Worm (Caenorhabditis elegans) whole organism, L4 larva: ENCODE measurements around the gene Y47D3A.1.
A peak's percentile ranks its signal among the peaks of the same experiment; 100 is the strongest.

Experiments
- F10B5.3 ChIP-seq: sonication (generic microtip); optimal IDR thresholded peaks from 2 replicates; lab custom pipeline; 2016; ENCODE audit warnings: mild to moderate bottlenecking, missing genetic modification characterization, missing compliant biosample characterization
- T26A8.4 ChIP-seq: fragments of 200-800 bp; sonication (Bioruptor generic); IDR thresholded peaks from 2 replicates; pipeline ENCODE4 v1.3.6; 2022; ENCODE audit warnings: missing genetic modification characterization, missing compliant biosample characterization
- Y48G9A.11 ChIP-seq: fragments of 200-800 bp; sonication (Bioruptor generic); IDR thresholded peaks from 2 replicates; pipeline ENCODE4 v1.3.6; 2022; ENCODE audit warnings: missing genetic modification reagents, missing genetic modification characterization, missing compliant biosample characterization
- Y75B8A.6 ChIP-seq: fragments of 200-800 bp; sonication (Bioruptor generic); IDR thresholded peaks from 2 replicates; pipeline ENCODE4 v1.3.6; 2022; ENCODE audit warnings: missing genetic modification reagents, missing genetic modification characterization, missing compliant biosample characterization
- aha-1 ChIP-seq: fragments of 150-350 bp; peaks from one replicate; lab custom pipeline; 2014; ENCODE audit warnings: missing biosample characterization, missing genetic modification characterization
- aly-2 ChIP-seq: sonication (generic microtip); optimal IDR thresholded peaks from 2 replicates; lab custom pipeline; 2018; ENCODE audit warnings: missing biosample characterization, missing genetic modification characterization
- ama-1 ChIP-seq: fragments of 150-350 bp; optimal IDR thresholded peaks from 2 replicates; lab custom pipeline; 2014; ENCODE audit warnings: inconsistent platforms, mixed read lengths
- arid-1 ChIP-seq: fragments of 200-800 bp; sonication (Bioruptor generic); conservative IDR thresholded peaks from 2 replicates; pipeline ENCODE4 v1.3.6; 2022; ENCODE audit warnings: missing genetic modification reagents, missing genetic modification characterization, missing compliant biosample characterization
- attf-4 ChIP-seq: sonication (generic microtip); optimal IDR thresholded peaks from 3 replicates; lab custom pipeline; 2017; ENCODE audit warnings: missing biosample characterization, missing genetic modification characterization
- ceh-20 ChIP-seq: fragments of 200-800 bp; sonication (Bioruptor generic); IDR thresholded peaks from 2 replicates; pipeline ENCODE4 v1.3.6; 2022; ENCODE audit warnings: missing genetic modification reagents, missing genetic modification characterization, missing compliant biosample characterization
- ceh-28 ChIP-seq: fragments of 150-350 bp; optimal IDR thresholded peaks from 2 replicates; lab custom pipeline; 2014; ENCODE audit warnings: missing biosample characterization, missing genetic modification reagents, missing genetic modification characterization
- cey-2 ChIP-seq: sonication (generic microtip); optimal IDR thresholded peaks from 3 replicates; lab custom pipeline; 2017; ENCODE audit warnings: missing genetic modification characterization, mild to moderate bottlenecking, missing compliant biosample characterization, antibody characterized with exemption, borderline replicate concordance; ENCODE audit not compliant: insufficient read depth
- daf-12 ChIP-seq: fragments of 150-350 bp; optimal IDR thresholded peaks from 2 replicates; lab custom pipeline; 2014; ENCODE audit warnings: missing biosample characterization, missing genetic modification reagents, missing genetic modification characterization
- dmd-8 ChIP-seq: fragments of 200-800 bp; sonication (Bioruptor generic); IDR thresholded peaks from 2 replicates; pipeline ENCODE4 v1.3.6; 2022; ENCODE audit warnings: missing genetic modification characterization, missing compliant biosample characterization
- dpl-1 ChIP-seq: fragments of 150-350 bp; optimal IDR thresholded peaks from 2 replicates; lab custom pipeline; 2014; ENCODE audit warnings: missing biosample characterization, missing genetic modification reagents, missing genetic modification characterization
- duxl-1 ChIP-seq: sonication (generic microtip); optimal IDR thresholded peaks from 2 replicates; lab custom pipeline; 2016; ENCODE audit warnings: mild to moderate bottlenecking, missing genetic modification characterization, moderate library complexity, missing compliant biosample characterization; ENCODE audit not compliant: poor library complexity
- gei-8 ChIP-seq: fragments of 200-800 bp; sonication (Bioruptor generic); optimal IDR thresholded peaks from 2 replicates; lab custom pipeline; 2018; ENCODE audit warnings: mild to moderate bottlenecking, missing genetic modification characterization, missing compliant biosample characterization
- hif-1 ChIP-seq, 2 experiments: sonication (generic microtip); optimal IDR thresholded peaks; 2 replicates each; lab custom pipeline; 2016 to 2017; ENCODE audit warnings: missing compliant biosample characterization in 2 of 2, missing genetic modification characterization in 2 of 2, missing genetic modification reagents in 2 of 2, missing genotype in 2 of 2, mild to moderate bottlenecking in 1 of 2
- hlh-30 ChIP-seq: sonication (generic microtip); optimal IDR thresholded peaks from 2 replicates; lab custom pipeline; 2017; ENCODE audit warnings: antibody characterized with exemption, mild to moderate bottlenecking, missing genetic modification characterization, missing compliant biosample characterization; ENCODE audit not compliant: insufficient read depth
- hmg-1.1 ChIP-seq: fragments of 200-800 bp; sonication (Bioruptor generic); IDR thresholded peaks from 2 replicates; pipeline ENCODE4 v1.3.6; 2022; ENCODE audit warnings: missing genetic modification reagents, missing genetic modification characterization, missing compliant biosample characterization
- lim-7 ChIP-seq: fragments of 200-800 bp; sonication (Bioruptor generic); IDR thresholded peaks from 2 replicates; pipeline ENCODE4 v1.3.6; 2022; ENCODE audit warnings: missing genetic modification characterization, missing compliant biosample characterization
- lin-1 ChIP-seq: fragments of 200-800 bp; sonication (Bioruptor generic); IDR thresholded peaks from 2 replicates; pipeline ENCODE4 v1.3.6; 2022; ENCODE audit warnings: missing genetic modification reagents, missing genetic modification characterization, missing compliant biosample characterization
- lin-38 ChIP-seq: fragments of 200-800 bp; sonication (Bioruptor generic); IDR thresholded peaks from 2 replicates; pipeline ENCODE4 v1.3.6; 2022; ENCODE audit warnings: missing genetic modification reagents, missing genetic modification characterization, missing compliant biosample characterization
- lsy-2 ChIP-seq, 2 experiments: fragments of 150-350 bp in 1 of 2; sonication (generic microtip) in 1 of 2; optimal IDR thresholded peaks; 2 replicates each; lab custom pipeline; 2014 to 2017; ENCODE audit warnings: missing biosample characterization in 2 of 2, missing genetic modification characterization in 2 of 2
- madf-5 ChIP-seq, 2 experiments: fragments of 200-800 bp; sonication (Bioruptor generic); IDR thresholded peaks; 2 replicates each; pipeline ENCODE4 v1.3.6; 2022; ENCODE audit warnings: missing compliant biosample characterization in 2 of 2, missing genetic modification characterization in 2 of 2
- mdl-1 ChIP-seq, 2 experiments: fragments of 150-350 bp in 1 of 2; sonication (generic microtip) in 1 of 2; optimal IDR thresholded peaks; 2 replicates each; lab custom pipeline; 2014 to 2017; ENCODE audit warnings: missing biosample characterization in 2 of 2, missing genetic modification characterization in 2 of 2
- mep-1 ChIP-seq: fragments of 150-350 bp; sonication (generic microtip); optimal IDR thresholded peaks from 3 replicates; lab custom pipeline; 2014; ENCODE audit warnings: missing biosample characterization, missing genetic modification characterization
- mes-2 ChIP-seq: sonication (generic microtip); optimal IDR thresholded peaks from 2 replicates; lab custom pipeline; 2016; ENCODE audit warnings: missing genotype, mild to moderate bottlenecking, missing genetic modification characterization, missing compliant biosample characterization; ENCODE audit not compliant: poor library complexity, severe bottlenecking
- mxl-3 ChIP-seq: fragments of 200-800 bp; sonication (Bioruptor generic); optimal IDR thresholded peaks from 2 replicates; lab custom pipeline; 2018; ENCODE audit warnings: mild to moderate bottlenecking, missing genetic modification characterization, missing compliant biosample characterization
- nhr-10 ChIP-seq: fragments of 150-350 bp; optimal IDR thresholded peaks from 2 replicates; lab custom pipeline; 2014; ENCODE audit warnings: missing biosample characterization, missing genetic modification characterization
- nhr-237 ChIP-seq: sonication (generic microtip); optimal IDR thresholded peaks from 2 replicates; lab custom pipeline; 2017; ENCODE audit warnings: missing biosample characterization, missing genetic modification characterization
- nhr-41 ChIP-seq: fragments of 200-800 bp; sonication (Bioruptor generic); IDR thresholded peaks from 2 replicates; pipeline ENCODE4 v1.3.6; 2022; ENCODE audit warnings: missing genetic modification reagents, missing genetic modification characterization, missing compliant biosample characterization
- nhr-48 ChIP-seq: sonication (generic microtip); optimal IDR thresholded peaks from 2 replicates; lab custom pipeline; 2016; ENCODE audit warnings: mild to moderate bottlenecking, missing genetic modification characterization, missing compliant biosample characterization
- nhr-76 ChIP-seq: fragments of 150-350 bp; optimal IDR thresholded peaks from 2 replicates; lab custom pipeline; 2014; ENCODE audit warnings: missing biosample characterization, missing genetic modification characterization
- nhr-77 ChIP-seq: fragments of 150-350 bp; optimal IDR thresholded peaks from 2 replicates; lab custom pipeline; 2014; ENCODE audit warnings: missing biosample characterization, missing genetic modification characterization
- pha-4 ChIP-seq, 2 experiments: fragments of 150-350 bp in 1 of 2; fragments of 200-800 bp in 1 of 2; sonication (Bioruptor generic) in 1 of 2; IDR thresholded peaks in 1 of 2; optimal IDR thresholded peaks in 1 of 2; 2 replicates each; pipeline versions ENCODE4 v1.3.6 to Lab custom; 2014 to 2022; ENCODE audit warnings: missing genetic modification characterization in 2 of 2, missing genetic modification reagents in 2 of 2, missing biosample characterization in 1 of 2, missing compliant biosample characterization in 1 of 2
- php-3 ChIP-seq: fragments of 200-800 bp; sonication (Bioruptor generic); IDR thresholded peaks from 2 replicates; pipeline ENCODE4 v1.3.6; 2022; ENCODE audit warnings: missing genetic modification reagents, missing genetic modification characterization, missing compliant biosample characterization
- rbr-2 ChIP-seq: sonication (generic microtip); optimal IDR thresholded peaks from 2 replicates; lab custom pipeline; 2016; ENCODE audit warnings: missing genotype, missing genetic modification characterization, missing compliant biosample characterization
- saeg-2 ChIP-seq: fragments of 200-800 bp; sonication (Bioruptor generic); IDR thresholded peaks from 2 replicates; pipeline ENCODE4 v1.3.6; 2022; ENCODE audit warnings: missing genetic modification reagents, missing genetic modification characterization, missing compliant biosample characterization
- sdz-12 ChIP-seq: fragments of 200-800 bp; sonication (Bioruptor generic); optimal IDR thresholded peaks from 2 replicates; lab custom pipeline; 2018; ENCODE audit warnings: mild to moderate bottlenecking, missing genetic modification characterization, missing compliant biosample characterization
- set-16 ChIP-seq: fragments of 200-800 bp; sonication (Bioruptor generic); IDR thresholded peaks from 2 replicates; pipeline ENCODE4 v1.3.6; 2022; ENCODE audit warnings: missing genetic modification reagents, missing genetic modification characterization, missing compliant biosample characterization
- snpc-4 ChIP-seq: fragments of 150-350 bp; optimal IDR thresholded peaks from 2 replicates; lab custom pipeline; 2014; ENCODE audit warnings: missing biosample characterization, missing genetic modification characterization
- spr-3 ChIP-seq: fragments of 200-800 bp; sonication (Bioruptor generic); optimal IDR thresholded peaks from 2 replicates; lab custom pipeline; 2018; ENCODE audit warnings: mild to moderate bottlenecking, missing genetic modification characterization, missing compliant biosample characterization
- unc-130 ChIP-seq: sonication (generic microtip); optimal IDR thresholded peaks from 2 replicates; lab custom pipeline; 2016; ENCODE audit warnings: missing genetic modification reagents, missing genetic modification characterization, missing compliant biosample characterization
- unc-62 ChIP-seq, 3 experiments: fragments of 150-350 bp in 1 of 3; sonication (generic microtip); optimal IDR thresholded peaks in 2 of 3; peaks in 1 of 3; 1 replicate in 1 of 3; 2 replicates in 2 of 3; lab custom pipeline; 2014 to 2017; ENCODE audit warnings: missing biosample characterization in 3 of 3, missing genetic modification characterization in 3 of 3, missing genetic modification reagents in 3 of 3, missing genotype in 1 of 3
- zfp-3 ChIP-seq: fragments of 200-800 bp; sonication (Bioruptor generic); conservative IDR thresholded peaks from 2 replicates; pipeline ENCODE4 v1.3.6; 2022; ENCODE audit warnings: missing genetic modification reagents, missing genetic modification characterization, missing compliant biosample characterization
- zip-11 ChIP-seq: fragments of 200-800 bp; sonication (Bioruptor generic); IDR thresholded peaks from 2 replicates; pipeline ENCODE4 v1.3.6; 2022; ENCODE audit warnings: missing genetic modification characterization, missing compliant biosample characterization
- zip-2 ChIP-seq: fragments of 150-350 bp; optimal IDR thresholded peaks from 2 replicates; lab custom pipeline; 2014; ENCODE audit warnings: missing biosample characterization, missing genetic modification characterization
- ztf-11 ChIP-seq: fragments of 150-350 bp; optimal IDR thresholded peaks from 2 replicates; lab custom pipeline; 2014; ENCODE audit warnings: missing biosample characterization, missing genetic modification characterization

Y47D3A.1 gene

DNA sequence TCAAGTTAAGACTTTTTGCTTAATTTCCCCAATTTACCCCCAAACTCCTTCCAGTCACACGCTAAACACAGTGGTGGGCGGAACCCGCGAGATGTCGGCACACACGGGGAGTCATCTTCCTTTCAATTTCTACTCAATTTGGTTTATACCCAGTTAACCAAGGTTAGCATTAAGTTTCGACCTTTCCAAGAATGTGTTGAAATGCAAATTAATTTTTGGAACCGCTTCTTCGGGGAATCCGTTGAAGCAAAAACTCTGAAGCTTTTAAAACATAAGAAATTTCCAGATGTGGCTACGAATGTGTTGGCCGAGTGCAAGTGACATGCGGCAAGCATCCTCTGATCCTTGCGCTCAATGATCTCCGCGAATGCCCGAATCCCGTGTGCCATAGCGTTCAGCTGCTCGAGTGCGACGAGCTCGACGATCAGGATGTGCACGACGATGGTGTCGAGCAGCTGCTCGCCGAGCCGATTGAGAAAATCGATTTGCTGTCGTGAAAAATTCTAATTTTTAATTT lies 50.7 kb downstream of the Y47D3A.1 start (continued):
- TF ChIP-seq daf-12 (tag; lab: Kevin White, UChicago) (no peak), aly-2 (tag; lab: Kevin White, UChicago) (no peak), Y48G9A.11 (GFP tag; lab: Robert Waterston, UW) (peak; percentile 72), duxl-1 (tag; lab: Kevin White, UChicago) (no peak), hlh-30 (tag; lab: Kevin White, UChicago) (no peak), ama-1 (lab: Kevin White, UChicago) (peak; percentile 96), mxl-3 (GFP tag; lab: Kevin White, UChicago) (peak; percentile 29), pha-4 (GFP tag; IDR thresholded peaks at IDR 0.05; lab: Robert Waterston, UW) (peak; percentile 64; the same call in 1 of the 2 replicates), pha-4 (tag; optimal IDR thresholded peaks at IDR 0.05; lab: Kevin White, UChicago) (no peak), nhr-10 (tag; lab: Kevin White, UChicago) (no peak), Y75B8A.6 (GFP tag; lab: Robert Waterston, UW) (0 out of 2 replicates have a peak, but pooled peaks have one; percentile 49), saeg-2 (GFP tag; lab: Robert Waterston, UW) (peak; percentile 64; the same call in 1 of the 2 replicates), snpc-4 (tag; lab: Kevin White, UChicago) (peak; percentile 74), nhr-48 (tag; lab: Kevin White, UChicago) (peak; percentile 4), nhr-77 (tag; lab: Kevin White, UChicago) (no peak), spr-3 (GFP tag; lab: Kevin White, UChicago) (no peak), F10B5.3 (tag; lab: Kevin White, UChicago) (peak; percentile 66), zfp-3 (GFP tag; lab: Robert Waterston, UW) (no peak), unc-130 (GFP tag; lab: Kevin White, UChicago) (no peak), gei-8 (no peak), zip-11 (GFP tag; lab: Robert Waterston, UW) (no peak), nhr-237 (tag; lab: Kevin White, UChicago) (no peak), lin-38 (GFP tag; lab: Robert Waterston, UW) (peak; percentile 78), sdz-12 (GFP tag; lab: Kevin White, UChicago) (peak; percentile 45), aha-1 (tag; lab: Kevin White, UChicago) (peak; percentile 75), mdl-1 (tag; optimal IDR thresholded peaks at IDR 0.05; lab: Kevin White, UChicago) (no peak), unc-62 (GFP tag; optimal IDR thresholded peaks at IDR 0.05 in 1 of 2; lab: Kevin White, UChicago) (no peak), unc-62 (tag; optimal IDR thresholded peaks at IDR 0.05; lab: Kevin White, UChicago) (no peak), ztf-11 (tag; lab: Kevin White, UChicago) (no peak), hmg-1.1 (GFP tag; lab: Robert Waterston, UW) (0 out of 2 replicates have a peak, but pooled peaks have one; percentile 29), cey-2 (tag; lab: Kevin White, UChicago) (no peak), T26A8.4 (GFP tag; lab: Robert Waterston, UW) (peak; percentile 84), lsy-2 (tag; optimal IDR thresholded peaks at IDR 0.05; lab: Kevin White, UChicago) (peak in 1 of 2 experiments; percentile 24), lim-7 (GFP tag; lab: Robert Waterston, UW) (peak; percentile 50; the same call in 1 of the 2 replicates), php-3 (GFP tag; lab: Robert Waterston, UW) (peak; percentile 21; the same call in 1 of the 2 replicates), rbr-2 (tag; lab: Kevin White, UChicago) (no peak), ceh-20 (no peak), mes-2 (tag; lab: Kevin White, UChicago) (peak; percentile 66), dmd-8 (no peak; the same call in 1 of the 2 replicates), lin-1 (GFP tag; lab: Robert Waterston, UW) (0 out of 2 replicates have a peak, but pooled peaks have one; percentile 40), madf-5 (GFP tag; IDR thresholded peaks at IDR 0.05; lab: Robert Waterston, UW) (0 out of 4 replicates have a peak, but pooled peaks of 1 of the 2 experiments have one; percentile 2), dpl-1 (no peak), set-16 (GFP tag; lab: Robert Waterston, UW) (peak; percentile 82), ceh-28 (no peak), zip-2 (tag; lab: Kevin White, UChicago) (no peak), nhr-76 (tag; lab: Kevin White, UChicago) (no peak), attf-4 (tag; lab: Kevin White, UChicago) (no peak), mep-1 (peak; percentile 13), arid-1 (GFP tag; lab: Robert Waterston, UW) (peak; percentile 56), hif-1 (tag; optimal IDR thresholded peaks at IDR 0.05; lab: Kevin White, UChicago) (no peak), nhr-41 (GFP tag; lab: Robert Waterston, UW) (no peak)
